Fruit fly (Drosophila melanogaster): Measurements from ENCODE around the gene CG13685.

CG13685 gene

dm6 chr3L:7726285-7726684 lies 20.9 kb upstream of the CG13685 start, which contains the start of gene CG7457 (continued):
- TF ChIP-seq Opbp (GFP tag; IDR thresholded peaks at IDR 0.05; ENCODE audit: partially characterized antibody) (peak; percentile 97), E2f2 (GFP tag; IDR thresholded peaks at IDR 0.05) (peak; percentile 70), Scr (GFP tag; IDR thresholded peaks at IDR 0.05; ENCODE audit: partially characterized antibody) (peak; percentile 95), amos (GFP tag; IDR thresholded peaks at IDR 0.05; ENCODE audit: partially characterized antibody) (peak; percentile 96), zen2 (GFP tag; IDR thresholded peaks at IDR 0.05; ENCODE audit: partially characterized antibody) (peak; percentile 94), Hmr (GFP tag; optimal IDR thresholded peaks at IDR 0.05) (peak; percentile 5), nerfin-2 (GFP tag; IDR thresholded peaks at IDR 0.05; ENCODE audit: partially characterized antibody) (peak; percentile 86), gce (GFP tag; IDR thresholded peaks at IDR 0.05) (no peak), Lhr (GFP tag; optimal IDR thresholded peaks at IDR 0.05) (peak; percentile 28), CG2199 (GFP tag; IDR thresholded peaks at IDR 0.05) (no peak), CG2116 (GFP tag; optimal IDR thresholded peaks at IDR 0.05) (peak; percentile 59), CG16813 (GFP tag; IDR thresholded peaks at IDR 0.05; ENCODE audit: partially characterized antibody) (peak; percentile 95), sd (tag; optimal IDR thresholded peaks at IDR 0.05) (peak; percentile 73), pzg (GFP tag; optimal IDR thresholded peaks at IDR 0.05) (peak; percentile 46), CG4617 (GFP tag; optimal IDR thresholded peaks at IDR 0.05; ENCODE audit: borderline replicate concordance) (peak; percentile 36), chinmo (GFP tag; IDR thresholded peaks at IDR 0.05; ENCODE audit: partially characterized antibody) (peak; percentile 89), hbn (GFP tag; IDR thresholded peaks at IDR 0.05; ENCODE audit: partially characterized antibody) (peak; percentile 93), shn (GFP tag; optimal IDR thresholded peaks at IDR 0.05) (no peak), Rfx (GFP tag; IDR thresholded peaks at IDR 0.05) (0 out of 2 replicates have a peak, but pooled peaks have one; percentile 23), Dp (GFP tag; optimal IDR thresholded peaks at IDR 0.05) (peak; percentile 62), Myb (GFP tag; optimal IDR thresholded peaks at IDR 0.05) (peak; percentile 69), BEAF-32 (GFP tag; optimal IDR thresholded peaks at IDR 0.05) (peak; percentile 90), unc-4 (GFP tag; IDR thresholded peaks at IDR 0.05; ENCODE audit: partially characterized antibody) (peak; percentile 94), klu (GFP tag; IDR thresholded peaks at IDR 0.05) (no peak), row (GFP tag; IDR thresholded peaks at IDR 0.05) (peak; percentile 44; the same call in 2 of the 3 replicates), nerfin-1 (tag; optimal IDR thresholded peaks at IDR 0.05) (no peak), bcd (GFP tag; optimal IDR thresholded peaks at IDR 0.05) (no peak), CG14860 (GFP tag; IDR thresholded peaks at IDR 0.05; ENCODE audit: partially characterized antibody) (peak; percentile 92), Six4 (GFP tag; optimal IDR thresholded peaks at IDR 0.05) (no peak), knrl (GFP tag; IDR thresholded peaks at IDR 0.05; ENCODE audit: partially characterized antibody) (peak; percentile 94), crp (GFP tag; optimal IDR thresholded peaks at IDR 0.05) (peak in 1 of 2 experiments; percentile 23), CG6791 (GFP tag; IDR thresholded peaks at IDR 0.05; ENCODE audit: partially characterized antibody) (peak; percentile 97), inv (GFP tag; IDR thresholded peaks at IDR 0.05; ENCODE audit: partially characterized antibody) (peak; percentile 88), Bgb (GFP tag; IDR thresholded peaks at IDR 0.05; ENCODE audit: partially characterized antibody) (peak; percentile 97), CG9797 (GFP tag; optimal IDR thresholded peaks at IDR 0.05) (peak; percentile 37), CG18011 (GFP tag; optimal IDR thresholded peaks at IDR 0.05) (no peak), Dref (GFP tag; IDR thresholded peaks at IDR 0.05) (peak; percentile 94), vnd (GFP tag; IDR thresholded peaks at IDR 0.05; ENCODE audit: partially characterized antibody) (peak; percentile 92), CG42726 (GFP tag; IDR thresholded peaks at IDR 0.05; ENCODE audit: partially characterized antibody) (peak; percentile 82; the same call in 1 of the 2 replicates), Sry-δ (GFP tag; optimal IDR thresholded peaks at IDR 0.05) (peak; percentile 76), Dll (GFP tag; IDR thresholded peaks at IDR 0.05; ENCODE audit: partially characterized antibody) (peak; percentile 92), CG15601 (tag; optimal IDR thresholded peaks at IDR 0.05) (peak; percentile 54), MESR4 (GFP tag; optimal IDR thresholded peaks at IDR 0.05) (peak; percentile 44), Aef1 (GFP tag; IDR thresholded peaks at IDR 0.05) (no peak), CG34224 (GFP tag; IDR thresholded peaks at IDR 0.05; ENCODE audit: partially characterized antibody) (peak; percentile 94), vfl (GFP tag; optimal IDR thresholded peaks at IDR 0.05) (no peak), hb (GFP tag; IDR thresholded peaks at IDR 0.05; ENCODE audit: partially characterized antibody) (peak; percentile 90)
